Fruit fly (Drosophila melanogaster): Measurements from ENCODE around the gene Cyp304a1.
A peak's percentile ranks its signal among the peaks of the same experiment; 100 is the strongest.

Gene Cyp304a1

dm6 chr3R:12960929-12961855, 2.4 kb upstream of the Cyp304a1 start, which contains the start of gene Spc25 (continued):
- TF ChIP-seq zfh2 (GFP tag; optimal IDR thresholded peaks at IDR 0.05): peak; percentile 75
- TF ChIP-seq ind (GFP tag; optimal IDR thresholded peaks at IDR 0.05): peak; percentile 52
- peak; percentile 38 for TF ChIP-seq sqz (GFP tag; optimal IDR thresholded peaks at IDR 0.05)
- peak; percentile 75; the same call in 1 of the 2 replicates for TF ChIP-seq Rfx (GFP tag; IDR thresholded peaks at IDR 0.05)
- TF ChIP-seq tgo (GFP tag; IDR thresholded peaks at IDR 0.05): peak; percentile 14; the same call in 1 of the 3 replicates
- peak; percentile 75 for TF ChIP-seq CG2120 (GFP tag; optimal IDR thresholded peaks at IDR 0.05)
- TF ChIP-seq maf-S (GFP tag; optimal IDR thresholded peaks at IDR 0.05): peak; percentile 57
- no peak for TF ChIP-seq CG10462 (GFP tag; optimal IDR thresholded peaks at IDR 0.05)
- TF ChIP-seq dpn (GFP tag; optimal IDR thresholded peaks at IDR 0.05): peak; percentile 67 to 68
- TF ChIP-seq tin (GFP tag; optimal IDR thresholded peaks at IDR 0.05): peak; percentile 64
- TF ChIP-seq CG9215 (GFP tag; IDR thresholded peaks at IDR 0.05): peak; percentile 49; the same call in 1 of the 2 replicates
- TF ChIP-seq fd3F (GFP tag; optimal IDR thresholded peaks at IDR 0.05): peak; percentile 26
- peak; percentile 63; the same call in 1 of the 3 replicates for TF ChIP-seq H15 (GFP tag; IDR thresholded peaks at IDR 0.05)
- TF ChIP-seq luna (GFP tag; optimal IDR thresholded peaks at IDR 0.05): peak; percentile 36
- peak; percentile 12 for TF ChIP-seq dmrt11E (tag; optimal IDR thresholded peaks at IDR 0.05)
- peak; percentile 73 for TF ChIP-seq jumu (GFP tag; optimal IDR thresholded peaks at IDR 0.05)
- TF ChIP-seq CG13624 (GFP tag; optimal IDR thresholded peaks at IDR 0.05): peak; percentile 55
- TF ChIP-seq CG4282 (GFP tag; optimal IDR thresholded peaks at IDR 0.05): peak; percentile 23
- TF ChIP-seq CG1832 (GFP tag; optimal IDR thresholded peaks at IDR 0.05): no peak
- peak; percentile 45 for TF ChIP-seq CG12659 (GFP tag; optimal IDR thresholded peaks at IDR 0.05)
- peak; percentile 88 for TF ChIP-seq Doc3 (GFP tag; IDR thresholded peaks at IDR 0.05; ENCODE audit: partially characterized antibody)
- no peak for TF ChIP-seq CG31388 (GFP tag; optimal IDR thresholded peaks at IDR 0.05)
- peak; percentile 36 for TF ChIP-seq MESR4 (GFP tag; optimal IDR thresholded peaks at IDR 0.05)
- peak; percentile 93 for TF ChIP-seq Dll (GFP tag; IDR thresholded peaks at IDR 0.05; ENCODE audit: partially characterized antibody)
- peak; percentile 79 for TF ChIP-seq ERR (GFP tag; optimal IDR thresholded peaks at IDR 0.05)
- peak; percentile 68 for TF ChIP-seq Chrac-16 (GFP tag; optimal IDR thresholded peaks at IDR 0.05)
- peak; percentile 61 for TF ChIP-seq HmgZ (tag; optimal IDR thresholded peaks at IDR 0.05)
- 0 out of 2 replicates have a peak, but pooled peaks have one; percentile 4 for TF ChIP-seq CG14667 (GFP tag; IDR thresholded peaks at IDR 0.05)
- peak; percentile 73 for TF ChIP-seq row (GFP tag; IDR thresholded peaks at IDR 0.05)
- TF ChIP-seq stwl (tag; optimal IDR thresholded peaks at IDR 0.05): peak; percentile 97
- TF ChIP-seq CG17328 (GFP tag; IDR thresholded peaks at IDR 0.05): 0 out of 2 replicates have a peak, but pooled peaks have one; percentile 28
- TF ChIP-seq HLH54F (GFP tag; optimal IDR thresholded peaks at IDR 0.05): peak; percentile 76
- no peak for TF ChIP-seq CG18011 (GFP tag; optimal IDR thresholded peaks at IDR 0.05)
- TF ChIP-seq NC2α (GFP tag; optimal IDR thresholded peaks at IDR 0.05): peak; percentile 19
- no peak for TF ChIP-seq crc (GFP tag; optimal IDR thresholded peaks at IDR 0.05)
- peak; percentile 52 for TF ChIP-seq CG16863 (GFP tag; optimal IDR thresholded peaks at IDR 0.05)
- TF ChIP-seq CG18764 (GFP tag; optimal IDR thresholded peaks at IDR 0.05): peak; percentile 35
- peak; percentile 43 for TF ChIP-seq ssp (GFP tag; IDR thresholded peaks at IDR 0.05)
- TF ChIP-seq HLH4C (GFP tag; IDR thresholded peaks at IDR 0.05; ENCODE audit: partially characterized antibody): peak; percentile 88
- peak in 1 of 2 experiments; percentile 56 for TF ChIP-seq chif (GFP tag; optimal IDR thresholded peaks at IDR 0.05)
- peak; percentile 52 for TF ChIP-seq az2 (GFP tag; optimal IDR thresholded peaks at IDR 0.05)
- peak; percentile 87 for TF ChIP-seq zen2 (GFP tag; IDR thresholded peaks at IDR 0.05; ENCODE audit: partially characterized antibody)
- TF ChIP-seq CG7963 (GFP tag; IDR thresholded peaks at IDR 0.05; ENCODE audit: partially characterized antibody): peak; percentile 87
- TF ChIP-seq Side (GFP tag; optimal IDR thresholded peaks at IDR 0.05): peak; percentile 67
- TF ChIP-seq hb (GFP tag; IDR thresholded peaks at IDR 0.05; ENCODE audit: partially characterized antibody): peak; percentile 93
- peak; percentile 41 for TF ChIP-seq CG1792 (GFP tag; optimal IDR thresholded peaks at IDR 0.05)
- 0 out of 2 replicates have a peak, but pooled peaks have one; percentile 31 for TF ChIP-seq stc (GFP tag; IDR thresholded peaks at IDR 0.05)
- peak; percentile 57; the same call in 1 of the 3 replicates for TF ChIP-seq Optix (GFP tag; IDR thresholded peaks at IDR 0.05)
